Worm (Caenorhabditis elegans) whole organism, L4 larva: ENCODE data around the gene F08G2.4.
"Not testable (repeated sequence)": the region's sequence is repeated elsewhere in the genome, so short reads cannot be mapped to it uniquely, and the experiment has no call there.

Experiments
- F37D6.2 ChIP-seq: sonication (generic microtip); optimal IDR thresholded peaks from 2 replicates; lab custom pipeline; 2016; ENCODE audit warnings: mild to moderate bottlenecking, missing genetic modification characterization, missing compliant biosample characterization
- R02D3.7 ChIP-seq: fragments of 150-350 bp; sonication (generic microtip); optimal IDR thresholded peaks from 3 replicates; lab custom pipeline; 2014; ENCODE audit warnings: missing biosample characterization, missing genetic modification characterization
- aha-1 ChIP-seq: fragments of 150-350 bp; peaks from one replicate; lab custom pipeline; 2014; ENCODE audit warnings: missing biosample characterization, missing genetic modification characterization
- ama-1 ChIP-seq: fragments of 150-350 bp; optimal IDR thresholded peaks from 2 replicates; lab custom pipeline; 2014; ENCODE audit warnings: inconsistent platforms, mixed read lengths
- ceh-20 ChIP-seq: fragments of 200-800 bp; sonication (Bioruptor generic); IDR thresholded peaks from 2 replicates; pipeline ENCODE4 v1.3.6; 2022; ENCODE audit warnings: missing genetic modification reagents, missing genetic modification characterization, missing compliant biosample characterization
- ceh-44 ChIP-seq: fragments of 200-800 bp; sonication (Bioruptor generic); IDR thresholded peaks from 2 replicates; pipeline ENCODE4 v1.3.6; 2022; ENCODE audit warnings: missing genetic modification reagents, missing genetic modification characterization, missing compliant biosample characterization
- ceh-62 ChIP-seq: sonication (generic microtip); optimal IDR thresholded peaks from 2 replicates; lab custom pipeline; 2017; ENCODE audit warnings: missing biosample characterization, missing genetic modification characterization
- ces-1 ChIP-seq: fragments of 150-350 bp; sonication (generic microtip); optimal IDR thresholded peaks from 4 replicates; lab custom pipeline; 2014; ENCODE audit warnings: missing biosample characterization, missing genetic modification reagents, missing genetic modification characterization
- daf-12 ChIP-seq: fragments of 150-350 bp; optimal IDR thresholded peaks from 2 replicates; lab custom pipeline; 2014; ENCODE audit warnings: missing biosample characterization, missing genetic modification reagents, missing genetic modification characterization
- daf-19 ChIP-seq: fragments of 200-800 bp; sonication (Bioruptor generic); conservative IDR thresholded peaks from 2 replicates; pipeline ENCODE4 v1.3.6; 2022; ENCODE audit warnings: missing genetic modification characterization, missing compliant biosample characterization
- dmd-6 ChIP-seq: fragments of 200-800 bp; sonication (Bioruptor generic); IDR thresholded peaks from 2 replicates; pipeline ENCODE4 v1.3.6; 2022; ENCODE audit warnings: missing genetic modification reagents, missing genetic modification characterization, missing compliant biosample characterization
- dmd-9 ChIP-seq: fragments of 200-800 bp; sonication (Bioruptor generic); IDR thresholded peaks from 2 replicates; pipeline ENCODE4 v1.3.6; 2022; ENCODE audit warnings: missing genetic modification reagents, missing genetic modification characterization, missing compliant biosample characterization
- dpl-1 ChIP-seq: fragments of 150-350 bp; optimal IDR thresholded peaks from 2 replicates; lab custom pipeline; 2014; ENCODE audit warnings: missing biosample characterization, missing genetic modification reagents, missing genetic modification characterization
- egl-43 ChIP-seq: fragments of 200-800 bp; sonication (Bioruptor generic); IDR thresholded peaks from 2 replicates; pipeline ENCODE4 v1.3.6; 2022; ENCODE audit warnings: missing genetic modification reagents, missing genetic modification characterization, missing compliant biosample characterization
- hlh-30 ChIP-seq: sonication (generic microtip); optimal IDR thresholded peaks from 2 replicates; lab custom pipeline; 2017; ENCODE audit warnings: antibody characterized with exemption, mild to moderate bottlenecking, missing genetic modification characterization, missing compliant biosample characterization; ENCODE audit not compliant: insufficient read depth
- lim-7 ChIP-seq: fragments of 200-800 bp; sonication (Bioruptor generic); IDR thresholded peaks from 2 replicates; pipeline ENCODE4 v1.3.6; 2022; ENCODE audit warnings: missing genetic modification characterization, missing compliant biosample characterization
- madf-5 ChIP-seq, 2 experiments: fragments of 200-800 bp; sonication (Bioruptor generic); IDR thresholded peaks; 2 replicates each; pipeline ENCODE4 v1.3.6; 2022; ENCODE audit warnings: missing compliant biosample characterization in 2 of 2, missing genetic modification characterization in 2 of 2
- mdt-29 ChIP-seq: fragments of 200-800 bp; sonication (Bioruptor generic); IDR thresholded peaks from 2 replicates; pipeline ENCODE4 v1.3.6; 2022; ENCODE audit warnings: missing genetic modification reagents, missing genetic modification characterization, missing compliant biosample characterization
- mes-2 ChIP-seq: sonication (generic microtip); optimal IDR thresholded peaks from 2 replicates; lab custom pipeline; 2016; ENCODE audit warnings: missing genotype, mild to moderate bottlenecking, missing genetic modification characterization, missing compliant biosample characterization; ENCODE audit not compliant: poor library complexity, severe bottlenecking
- nhr-10 ChIP-seq: fragments of 150-350 bp; optimal IDR thresholded peaks from 2 replicates; lab custom pipeline; 2014; ENCODE audit warnings: missing biosample characterization, missing genetic modification characterization
- nhr-111 ChIP-seq: fragments of 200-800 bp; sonication (Bioruptor generic); optimal IDR thresholded peaks from 2 replicates; lab custom pipeline; 2018; ENCODE audit warnings: mild to moderate bottlenecking, missing genetic modification characterization, missing compliant biosample characterization
- nhr-25 ChIP-seq: sonication (generic microtip); optimal IDR thresholded peaks from 2 replicates; lab custom pipeline; 2017; ENCODE audit warnings: missing genetic modification characterization, mild to moderate bottlenecking, missing compliant biosample characterization, antibody characterized with exemption, moderate library complexity, borderline replicate concordance; ENCODE audit not compliant: insufficient read depth
- nhr-42 ChIP-seq: fragments of 200-800 bp; sonication (Bioruptor generic); IDR thresholded peaks from 2 replicates; pipeline ENCODE4 v1.3.6; 2022; ENCODE audit warnings: missing genetic modification characterization, missing compliant biosample characterization
- pha-4 ChIP-seq, 2 experiments: fragments of 150-350 bp in 1 of 2; fragments of 200-800 bp in 1 of 2; sonication (Bioruptor generic) in 1 of 2; IDR thresholded peaks in 1 of 2; optimal IDR thresholded peaks in 1 of 2; 2 replicates each; pipeline versions ENCODE4 v1.3.6 to Lab custom; 2014 to 2022; ENCODE audit warnings: missing genetic modification characterization in 2 of 2, missing genetic modification reagents in 2 of 2, missing biosample characterization in 1 of 2, missing compliant biosample characterization in 1 of 2
- rbr-2 ChIP-seq: sonication (generic microtip); optimal IDR thresholded peaks from 2 replicates; lab custom pipeline; 2016; ENCODE audit warnings: missing genotype, missing genetic modification characterization, missing compliant biosample characterization
- saeg-2 ChIP-seq: fragments of 200-800 bp; sonication (Bioruptor generic); IDR thresholded peaks from 2 replicates; pipeline ENCODE4 v1.3.6; 2022; ENCODE audit warnings: missing genetic modification reagents, missing genetic modification characterization, missing compliant biosample characterization
- set-16 ChIP-seq: fragments of 200-800 bp; sonication (Bioruptor generic); IDR thresholded peaks from 2 replicates; pipeline ENCODE4 v1.3.6; 2022; ENCODE audit warnings: missing genetic modification reagents, missing genetic modification characterization, missing compliant biosample characterization
- skn-1 ChIP-seq: fragments of 150-350 bp; optimal IDR thresholded peaks from 2 replicates; lab custom pipeline; 2014; ENCODE audit warnings: missing biosample characterization, missing genetic modification characterization
- tag-97 ChIP-seq: fragments of 200-800 bp; sonication (Bioruptor generic); IDR thresholded peaks from 2 replicates; pipeline ENCODE4 v1.3.6; 2022; ENCODE audit warnings: missing genetic modification characterization, missing compliant biosample characterization
- unc-130 ChIP-seq: sonication (generic microtip); optimal IDR thresholded peaks from 2 replicates; lab custom pipeline; 2016; ENCODE audit warnings: missing genetic modification reagents, missing genetic modification characterization, missing compliant biosample characterization
- unc-62 ChIP-seq, 3 experiments: fragments of 150-350 bp in 1 of 3; sonication (generic microtip); optimal IDR thresholded peaks in 2 of 3; peaks in 1 of 3; 1 replicate in 1 of 3; 2 replicates in 2 of 3; lab custom pipeline; 2014 to 2017; ENCODE audit warnings: missing biosample characterization in 3 of 3, missing genetic modification characterization in 3 of 3, missing genetic modification reagents in 3 of 3, missing genotype in 1 of 3
- zfp-2 ChIP-seq: sonication (generic microtip); optimal IDR thresholded peaks from 2 replicates; lab custom pipeline; 2016; ENCODE audit warnings: mild to moderate bottlenecking, missing genetic modification characterization, missing compliant biosample characterization
- ztf-7 ChIP-seq: fragments of 150-350 bp; optimal IDR thresholded peaks from 2 replicates; lab custom pipeline; 2014; ENCODE audit warnings: missing biosample characterization, missing genetic modification characterization

F08G2.4 gene

DNA sequence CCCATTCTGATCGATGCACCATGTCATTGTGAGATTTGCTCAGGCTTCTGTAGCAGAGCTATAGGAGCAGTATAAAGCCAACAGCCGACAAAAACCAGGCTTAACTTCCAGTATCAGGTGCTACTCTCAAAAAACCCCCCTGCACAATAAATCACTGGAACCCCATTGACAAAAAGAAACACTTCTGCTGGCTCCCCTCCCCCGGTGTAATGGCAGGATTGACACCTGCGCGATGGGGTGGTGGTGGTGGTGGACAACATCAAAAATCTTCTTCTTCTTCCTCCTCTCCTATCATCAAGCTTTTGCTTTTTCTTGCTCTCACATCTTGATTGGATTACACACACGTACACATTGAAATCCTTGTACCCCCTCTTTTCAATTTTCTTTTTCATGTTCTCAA lies 40.7 kb upstream of the F08G2.4 start:
- TF ChIP-seq nhr-25 (no peak), ceh-20 (GFP tag; lab: Robert Waterston, UW) (no peak), lim-7 (GFP tag; lab: Robert Waterston, UW) (no peak), mdt-29 (GFP tag; lab: Robert Waterston, UW) (no peak), daf-12 (no peak), hlh-30 (tag; lab: Kevin White, UChicago) (no peak), rbr-2 (no peak), set-16 (GFP tag; lab: Robert Waterston, UW) (0 out of 2 replicates have a peak, but pooled peaks have one; percentile 8), skn-1 (no peak), ztf-7 (no peak), nhr-42 (peak; percentile 51; the same call in 1 of the 2 replicates), F37D6.2 (no peak), unc-62 (GFP tag; optimal IDR thresholded peaks at IDR 0.05 in 1 of 2; lab: Kevin White, UChicago) (peak in 1 of 2 experiments; percentile 70), unc-62 (tag; optimal IDR thresholded peaks at IDR 0.05; lab: Kevin White, UChicago) (no peak), unc-130 (GFP tag; lab: Kevin White, UChicago) (no peak)
- TF ChIP-seq, all 104 proteins: peak for 3

DNA sequence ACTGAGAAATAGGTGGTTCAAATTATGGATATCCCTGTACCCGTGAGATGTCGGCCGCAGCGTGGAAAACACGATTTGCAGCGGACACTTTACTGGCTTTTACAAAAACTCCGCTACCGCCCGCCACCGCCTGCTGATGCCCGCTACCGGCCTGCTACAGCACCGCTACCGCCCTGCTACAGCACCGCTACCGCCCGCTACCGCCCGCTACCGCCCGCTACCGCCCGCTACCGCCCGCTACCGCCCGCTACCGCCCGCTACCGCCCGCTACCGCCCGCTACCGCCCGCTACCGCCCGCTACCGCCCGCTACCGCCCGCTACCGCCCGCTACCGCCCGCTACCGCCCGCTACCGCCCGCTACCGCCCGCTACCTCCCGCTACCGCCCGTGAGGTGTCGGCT lies 39.7 kb upstream of the F08G2.4 start:
- TF ChIP-seq egl-43 (0 out of 2 replicates have a peak, but pooled peaks have one; percentile 15), set-16 (GFP tag; lab: Robert Waterston, UW) (peak; percentile 90), pha-4 (GFP tag; IDR thresholded peaks at IDR 0.05; lab: Robert Waterston, UW) (peak; percentile 32; the same call in 1 of the 2 replicates)
- TF ChIP-seq pha-4 (tag; optimal IDR thresholded peaks at IDR 0.05; lab: Kevin White, UChicago) = not testable (repeated sequence)

DNA sequence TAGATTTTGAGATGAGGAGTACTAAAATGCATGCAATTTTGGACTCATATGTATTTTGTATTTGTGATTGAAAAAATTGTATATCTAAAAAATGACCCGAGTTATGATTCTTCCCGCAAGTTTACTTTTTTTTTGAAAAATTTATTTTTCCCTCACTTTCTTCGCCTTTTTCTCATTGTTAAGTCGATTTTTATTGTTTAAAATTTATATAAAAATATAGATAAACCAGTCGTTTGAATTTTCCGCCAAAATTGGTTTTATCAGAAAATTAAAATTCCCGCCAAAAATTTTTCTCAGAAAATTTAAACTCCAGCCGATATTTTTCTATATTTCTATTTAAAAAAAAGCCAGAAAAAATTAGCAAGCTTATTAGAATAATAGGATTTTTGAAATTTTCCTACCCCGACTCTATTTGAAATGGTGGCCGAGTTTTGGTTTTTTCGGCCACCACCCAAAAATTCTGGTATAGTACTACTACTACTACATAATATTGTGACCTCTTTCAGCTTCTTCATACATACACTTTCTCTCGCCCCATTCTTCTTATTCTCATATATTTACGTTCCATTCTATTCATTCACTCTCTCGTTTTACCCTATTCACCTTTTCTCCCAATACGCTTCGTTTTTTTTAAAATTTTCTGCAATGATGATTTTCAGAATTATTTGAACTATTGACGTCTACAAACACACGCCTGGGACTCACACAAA lies 38.7 kb upstream of the F08G2.4 start, which contains the start of gene ZK131.11:
ZK131.11 (plus strand) TSS at position 660 of the 710 bp plus-strand sequence.
- TF ChIP-seq aha-1 (tag; lab: Kevin White, UChicago) = peak; percentile 92
- no peak for TF ChIP-seq nhr-25

- TF ChIP-seq lim-7 (GFP tag; lab: Robert Waterston, UW) (no peak), set-16 (GFP tag; lab: Robert Waterston, UW) (peak; percentile 70), aha-1 (tag; lab: Kevin White, UChicago) (peak; percentile 28), ama-1 (no peak)
These were observed 35.2 kb upstream of the F08G2.4 start for ce11 chrII:13795160-13795559.

DNA sequence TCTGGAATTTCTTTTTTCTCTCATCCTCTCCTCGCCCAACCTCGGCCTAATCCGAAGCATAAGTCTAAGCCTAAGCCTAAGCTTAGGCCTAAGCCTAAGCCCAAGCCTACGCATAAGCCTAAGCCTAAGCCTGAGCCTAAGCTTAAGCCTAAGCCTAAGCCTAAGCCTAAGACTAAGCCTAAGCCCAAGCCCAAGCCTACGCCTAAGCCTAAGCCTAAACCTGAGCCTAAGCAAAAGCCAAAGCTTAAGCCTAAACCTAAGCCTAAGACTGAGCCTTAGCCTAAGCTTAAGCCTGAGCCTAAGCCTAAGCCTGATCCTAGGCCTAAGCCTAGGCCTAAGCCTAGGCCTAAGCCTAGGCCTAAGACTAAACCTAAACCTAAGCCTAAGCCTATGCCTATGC lies 34.1 kb upstream of the F08G2.4 start:
- TF ChIP-seq ceh-44 (GFP tag; lab: Robert Waterston, UW) (no peak), dpl-1 (GFP tag; lab: Kevin White, UChicago) (no peak), dmd-6 (GFP tag; lab: Robert Waterston, UW) (no peak), mes-2 (tag; lab: Kevin White, UChicago) (no peak), tag-97 (GFP tag; lab: Robert Waterston, UW) (no peak), ceh-62 (tag; lab: Kevin White, UChicago) (no peak), saeg-2 (no peak), madf-5 (GFP tag; IDR thresholded peaks at IDR 0.05; lab: Robert Waterston, UW) (no peak), daf-19 (GFP tag; lab: Robert Waterston, UW) (no peak), dmd-9 (GFP tag; lab: Robert Waterston, UW) (no peak), ces-1 (GFP tag; lab: Kevin White, UChicago) (no peak), nhr-111 (GFP tag; lab: Kevin White, UChicago) (no peak), zfp-2 (tag; lab: Kevin White, UChicago) (no peak), nhr-10 (no peak), R02D3.7 (tag; lab: Kevin White, UChicago) (no peak)
